Worm (Caenorhabditis elegans) whole organism, early embryonic: Measurements from ENCODE around the gene C52E2.2.

Source experiments
- aly-1 ChIP-seq: sonication (generic microtip); optimal IDR thresholded peaks from 2 replicates; lab custom pipeline; 2016; ENCODE audit warnings: missing genetic modification characterization, missing compliant biosample characterization
- ama-1 ChIP-seq: fragments of 150-350 bp; optimal IDR thresholded peaks from 2 replicates; lab custom pipeline; 2014
- ets-7 ChIP-seq: sonication (generic microtip); optimal IDR thresholded peaks from 2 replicates; lab custom pipeline; 2016; ENCODE audit warnings: missing genotype, missing genetic modification characterization, missing compliant biosample characterization
- flt-1 ChIP-seq: fragments of 200-800 bp; sonication (Bioruptor generic); IDR thresholded peaks from 2 replicates; pipeline ENCODE4 v1.3.6; 2022; ENCODE audit warnings: missing genetic modification characterization, missing compliant biosample characterization
- hmbx-1 ChIP-seq: sonication (generic microtip); optimal IDR thresholded peaks from 2 replicates; lab custom pipeline; 2016; ENCODE audit warnings: mild to moderate bottlenecking, missing genetic modification characterization, missing compliant biosample characterization
- hmg-4 ChIP-seq: fragments of 200-800 bp; sonication (Bioruptor generic); optimal IDR thresholded peaks from 2 replicates; lab custom pipeline; 2018; ENCODE audit warnings: mild to moderate bottlenecking, missing genetic modification characterization, missing compliant biosample characterization
- hnd-1 ChIP-seq: sonication (generic microtip); optimal IDR thresholded peaks from 2 replicates; lab custom pipeline; 2016; ENCODE audit warnings: missing genetic modification characterization, missing compliant biosample characterization
- pes-1 ChIP-seq: fragments of 200-800 bp; sonication (Bioruptor generic); IDR thresholded peaks from 2 replicates; pipeline ENCODE4 v1.3.6; 2022; ENCODE audit warnings: missing genetic modification reagents, missing genetic modification characterization, missing compliant biosample characterization
- tbx-11 ChIP-seq: fragments of 200-800 bp; sonication (Bioruptor generic); IDR thresholded peaks from 2 replicates; pipeline ENCODE4 v1.3.6; 2022; ENCODE audit warnings: missing genetic modification characterization, missing compliant biosample characterization
- tra-4 ChIP-seq: sonication (generic microtip); optimal IDR thresholded peaks from 2 replicates; lab custom pipeline; 2017; ENCODE audit warnings: missing genetic modification characterization, missing compliant biosample characterization

DNA sequence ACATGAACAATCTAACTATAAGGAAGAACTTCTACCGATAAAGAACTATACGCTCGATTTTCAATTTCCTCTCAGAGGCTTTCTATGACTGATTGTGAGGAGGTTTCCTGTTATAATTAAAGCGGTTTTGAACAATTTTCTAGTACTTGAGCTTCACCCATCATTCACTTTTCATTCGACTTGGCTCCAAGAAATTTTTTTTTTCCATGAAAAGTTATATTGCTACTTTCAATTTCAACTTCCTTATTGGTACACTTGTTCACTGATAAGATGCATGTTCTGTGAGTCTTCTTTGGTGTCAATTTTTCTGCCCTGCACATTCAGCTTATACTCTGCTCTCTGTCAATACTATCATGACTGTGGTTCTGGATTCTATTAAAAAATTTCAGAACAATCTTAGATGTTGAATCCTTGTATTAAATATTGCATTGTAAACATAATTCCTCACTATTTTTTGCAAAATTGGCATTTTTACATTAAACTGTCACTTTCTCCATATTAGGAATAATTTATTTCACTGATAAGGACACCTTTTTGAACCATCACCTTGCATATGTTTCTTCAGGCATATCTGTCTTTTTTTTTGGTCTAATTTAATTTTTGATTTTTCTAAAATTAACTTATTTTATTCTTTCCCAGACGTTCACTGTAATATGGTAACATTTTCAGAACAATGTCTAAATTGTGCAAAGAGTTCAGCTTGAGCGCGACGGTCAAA is 18.4 kb downstream of the C52E2.2 start, which contains the start of gene math-10:
- TF ChIP-seq hmbx-1 (no peak), aly-1 (tag; lab: Kevin White, UChicago) (no peak), ama-1 (lab: Kevin White, UChicago) (no peak), ets-7 (no peak), tbx-11 (GFP tag; lab: Robert Waterston, UW) (no peak), pes-1 (GFP tag; lab: Robert Waterston, UW) (no peak), tra-4 (tag; lab: Kevin White, UChicago) (no peak), flt-1 (no peak), hmg-4 (GFP tag; lab: Kevin White, UChicago) (no peak), hnd-1 (tag; lab: Kevin White, UChicago) (no peak)
